Worm (Caenorhabditis elegans): ENCODE data around the gene srj-4.
"Not testable (repeated sequence)": the region's sequence is repeated elsewhere in the genome, so short reads cannot be mapped to it uniquely, and the experiment has no call there.

Gene srj-4

DNA sequence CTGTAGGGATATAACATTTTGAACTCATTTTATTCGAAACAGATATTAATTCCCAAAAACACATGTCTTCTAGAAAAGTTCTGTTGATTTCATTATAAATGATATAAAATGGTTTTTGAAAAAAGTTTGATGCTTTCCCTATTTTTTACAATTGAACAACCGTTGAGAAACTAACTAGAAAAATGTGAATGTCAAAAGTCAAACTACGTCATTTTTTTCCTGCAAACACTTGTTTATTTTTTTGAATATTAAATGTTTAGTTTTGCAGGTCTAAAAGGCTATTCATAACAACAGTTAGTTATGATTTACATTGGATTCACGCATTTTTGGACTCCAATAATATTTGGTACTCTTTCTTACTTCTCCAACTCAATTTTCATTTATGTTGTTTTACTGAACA is at the start of gene srj-4:
srj-4 (plus strand) TSS at position 301 of the 400 bp plus-strand sequence.
- no peak for TF ChIP-seq tab-1 (GFP tag; IDR thresholded peaks at IDR 0.05)
- TF ChIP-seq cog-1 (tag; optimal IDR thresholded peaks at IDR 0.05) = no peak
- no peak for TF ChIP-seq ref-1 (GFP tag; conservative IDR thresholded peaks at IDR 0.05)
- no peak for TF ChIP-seq flt-1 (GFP tag; IDR thresholded peaks at IDR 0.05)
- no peak for TF ChIP-seq med-1 (GFP tag; optimal IDR thresholded peaks at IDR 0.05; ENCODE audit: insufficient read depth)
- TF ChIP-seq T22C8.4 (GFP tag; IDR thresholded peaks at IDR 0.05) = no peak

DNA sequence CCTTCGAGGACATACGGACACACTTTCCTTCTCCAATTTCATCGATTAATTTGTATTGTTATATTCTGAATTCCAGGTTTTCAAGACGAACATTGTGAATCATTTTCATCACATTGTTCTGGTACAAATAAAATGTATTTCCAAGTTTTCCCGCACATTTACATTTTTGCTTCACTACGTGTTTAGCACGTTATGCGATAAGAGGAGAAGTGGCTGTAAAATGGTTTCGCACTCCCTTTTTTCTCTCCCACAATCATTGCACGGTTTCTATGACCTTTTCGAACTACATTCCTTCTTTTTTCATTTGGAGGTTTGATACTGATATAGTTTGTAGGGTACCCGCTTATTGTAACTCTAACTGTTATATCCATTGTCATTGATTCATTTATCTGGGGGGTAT is 49.3 kb upstream of the srj-4 start:
- TF ChIP-seq tab-1 (GFP tag; IDR thresholded peaks at IDR 0.05) (no peak), flt-1 (GFP tag; IDR thresholded peaks at IDR 0.05) (no peak), med-1 (GFP tag; optimal IDR thresholded peaks at IDR 0.05; ENCODE audit: insufficient read depth) (no peak), klf-2 (GFP tag; conservative IDR thresholded peaks at IDR 0.05) (no peak), ztf-23 (GFP tag; IDR thresholded peaks at IDR 0.05) (no peak), ztf-29 (GFP tag; IDR thresholded peaks at IDR 0.05) (no peak), T22C8.4 (GFP tag; IDR thresholded peaks at IDR 0.05) (no peak), cog-1 (tag; optimal IDR thresholded peaks at IDR 0.05) (no peak), ref-1 (GFP tag; conservative IDR thresholded peaks at IDR 0.05) (no peak)

DNA sequence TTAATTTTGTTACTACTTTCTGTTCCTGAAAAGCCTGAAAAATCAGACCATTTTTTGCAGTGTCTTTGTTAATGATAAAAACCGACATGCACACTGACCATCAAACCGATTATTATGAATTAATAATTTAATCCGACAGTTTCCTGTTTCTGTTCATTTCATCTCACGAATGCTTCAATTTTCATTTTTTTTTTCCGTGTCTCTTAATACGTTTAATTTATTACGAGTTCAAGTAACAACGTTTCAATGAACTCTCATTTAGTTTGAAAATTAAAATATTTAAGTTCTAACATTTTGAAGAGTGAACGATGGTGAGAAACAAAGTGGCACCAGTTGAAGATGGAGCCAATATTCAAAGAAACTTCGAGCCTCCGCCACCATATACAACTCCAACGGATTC is 48.3 kb upstream of the srj-4 start, which contains the start of gene spin-1:
spin-1 (plus strand) TSS at position 301 of the 400 bp plus-strand sequence.
- TF ChIP-seq cog-1 (tag; optimal IDR thresholded peaks at IDR 0.05) (no peak), flt-1 (GFP tag; IDR thresholded peaks at IDR 0.05) (no peak), med-1 (GFP tag; optimal IDR thresholded peaks at IDR 0.05; ENCODE audit: insufficient read depth) (no peak), ztf-23 (GFP tag; IDR thresholded peaks at IDR 0.05) (no peak)

DNA sequence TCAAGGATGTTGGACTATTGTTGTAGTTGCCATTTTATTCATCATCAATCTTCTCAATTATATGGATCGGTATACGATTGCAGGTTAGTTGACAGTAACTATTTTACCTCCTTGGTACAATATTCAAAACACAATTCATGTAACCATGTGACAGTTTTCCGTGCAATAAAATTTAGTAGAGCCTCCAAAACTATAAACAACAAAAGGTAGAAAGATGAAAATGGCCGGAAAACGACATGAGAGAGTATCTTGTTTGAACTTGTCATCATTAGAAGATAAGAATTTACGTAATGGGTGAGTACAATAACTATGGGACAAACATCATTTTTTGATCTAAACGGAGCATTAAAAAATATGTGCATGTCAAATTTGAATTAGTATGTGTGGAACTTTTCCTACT is 47.9 kb upstream of the srj-4 start:
- TF ChIP-seq T22C8.4 (GFP tag; IDR thresholded peaks at IDR 0.05) (no peak), tab-1 (GFP tag; IDR thresholded peaks at IDR 0.05) (no peak), cog-1 (tag; optimal IDR thresholded peaks at IDR 0.05) (no peak), ztf-29 (GFP tag; IDR thresholded peaks at IDR 0.05) (no peak), ztf-23 (GFP tag; IDR thresholded peaks at IDR 0.05) (no peak), med-1 (GFP tag; optimal IDR thresholded peaks at IDR 0.05; ENCODE audit: insufficient read depth) (no peak)

DNA sequence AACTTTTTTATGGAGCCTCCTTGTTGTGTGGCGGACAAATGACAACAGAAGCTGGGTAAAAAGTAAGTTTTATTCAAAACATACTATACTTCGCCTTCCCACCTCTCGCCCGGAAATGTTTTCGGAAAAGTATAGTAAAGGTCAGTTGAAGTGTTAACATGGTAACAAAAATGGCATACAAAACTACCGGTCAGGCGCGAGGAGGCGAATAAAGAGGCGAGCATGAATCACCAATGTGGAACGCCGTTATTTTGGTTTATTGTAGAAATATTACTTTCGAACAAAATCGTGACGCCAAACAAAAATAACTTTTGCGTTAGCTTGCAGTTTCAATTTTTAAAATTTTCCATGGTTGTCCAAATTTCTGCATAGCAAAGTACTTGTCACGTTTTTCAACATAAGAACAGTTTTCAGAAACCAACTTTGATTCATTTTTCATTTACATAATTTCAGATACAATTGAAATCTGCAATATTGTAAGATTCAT is 45.4 kb upstream of the srj-4 start, which contains the start of gene C13C4.8:
C13C4.8 (plus strand) TSS at position 437 of the 487 bp plus-strand sequence.
- TF ChIP-seq ztf-29 (GFP tag; IDR thresholded peaks at IDR 0.05) (no peak), ref-1 (GFP tag; conservative IDR thresholded peaks at IDR 0.05) (no peak), ztf-23 (GFP tag; IDR thresholded peaks at IDR 0.05) (no peak), med-1 (GFP tag; optimal IDR thresholded peaks at IDR 0.05; ENCODE audit: insufficient read depth) (no peak), T22C8.4 (GFP tag; IDR thresholded peaks at IDR 0.05) (no peak), klf-2 (GFP tag; conservative IDR thresholded peaks at IDR 0.05) (no peak)

DNA sequence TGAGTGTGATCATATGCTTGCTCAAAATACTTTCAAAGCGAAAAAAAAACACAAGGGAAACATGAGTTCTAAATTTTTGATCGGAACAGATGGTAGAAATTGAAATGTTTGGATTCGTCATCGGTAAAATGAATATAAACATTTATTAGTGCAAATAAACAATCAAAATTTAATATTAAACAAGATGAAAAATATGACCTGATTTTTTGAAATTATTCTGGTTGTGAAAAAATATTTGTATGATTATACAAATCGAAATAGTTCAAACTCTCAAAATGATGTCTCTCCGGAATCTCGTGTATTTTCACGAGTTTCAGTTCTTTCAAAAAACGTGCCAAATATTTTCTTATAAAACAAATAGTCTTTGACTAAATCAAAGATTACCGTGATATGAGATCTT is 42.6 kb upstream of the srj-4 start, which contains the start of gene C13C4.7:
C13C4.7 (minus strand) TSS at position 101 of the 400 bp plus-strand sequence.
- TF ChIP-seq ref-1 (GFP tag; conservative IDR thresholded peaks at IDR 0.05) (no peak), ztf-23 (GFP tag; IDR thresholded peaks at IDR 0.05) (no peak), flt-1 (GFP tag; IDR thresholded peaks at IDR 0.05) (no peak), ztf-29 (GFP tag; IDR thresholded peaks at IDR 0.05) (no peak), klf-2 (GFP tag; conservative IDR thresholded peaks at IDR 0.05) (no peak), med-1 (GFP tag; optimal IDR thresholded peaks at IDR 0.05; ENCODE audit: insufficient read depth) (no peak), T22C8.4 (GFP tag; IDR thresholded peaks at IDR 0.05) (no peak)

DNA sequence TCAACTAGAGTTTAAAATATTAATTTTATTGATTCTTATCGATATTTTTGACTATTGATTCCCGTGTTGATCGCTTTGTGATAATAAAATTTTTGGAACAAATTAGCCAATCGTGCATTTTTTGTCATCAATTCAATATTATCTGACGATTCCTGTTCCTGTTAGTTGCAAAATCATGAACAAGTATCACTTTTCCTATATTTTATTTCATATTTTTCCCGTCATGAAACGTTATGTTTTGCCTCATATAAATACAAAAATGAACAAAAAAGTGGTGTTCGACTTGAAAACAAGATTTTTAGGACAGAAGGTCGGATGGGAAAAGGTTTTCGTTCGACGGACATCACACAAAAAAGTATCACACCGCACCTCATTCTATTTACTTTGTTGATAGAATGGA is 41.7 kb upstream of the srj-4 start, which contains the start of gene C13C4.6:
C13C4.6 (plus strand) TSS at position 301 of the 400 bp plus-strand sequence.
- TF ChIP-seq ztf-29 (GFP tag; IDR thresholded peaks at IDR 0.05) = no peak
- no peak for TF ChIP-seq ztf-23 (GFP tag; IDR thresholded peaks at IDR 0.05)
- TF ChIP-seq tab-1 (GFP tag; IDR thresholded peaks at IDR 0.05) = no peak
- no peak for TF ChIP-seq klf-2 (GFP tag; conservative IDR thresholded peaks at IDR 0.05)
- no peak for TF ChIP-seq T22C8.4 (GFP tag; IDR thresholded peaks at IDR 0.05)
- TF ChIP-seq ref-1 (GFP tag; conservative IDR thresholded peaks at IDR 0.05) = no peak
- no peak for TF ChIP-seq cog-1 (tag; optimal IDR thresholded peaks at IDR 0.05)
- no peak for TF ChIP-seq med-1 (GFP tag; optimal IDR thresholded peaks at IDR 0.05; ENCODE audit: insufficient read depth)
- no peak for TF ChIP-seq flt-1 (GFP tag; IDR thresholded peaks at IDR 0.05)

DNA sequence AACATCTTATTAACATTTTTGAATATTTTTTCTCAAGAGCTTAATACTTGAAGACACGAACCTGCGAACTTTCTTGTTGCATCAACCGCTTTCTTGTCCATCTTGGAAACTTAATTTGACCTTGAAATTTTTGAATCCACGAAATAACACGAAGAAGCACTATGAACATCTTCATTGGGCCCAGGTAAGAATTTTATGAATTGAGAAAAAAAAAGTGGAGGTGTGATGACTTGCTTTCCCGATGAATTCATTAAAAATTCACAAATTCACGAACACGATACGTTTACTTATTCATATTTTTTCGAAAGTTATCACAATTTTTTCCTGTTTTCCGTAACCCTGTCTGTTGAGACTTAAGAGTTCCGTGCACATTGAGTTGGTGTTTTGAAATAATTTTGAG is 32.3 kb upstream of the srj-4 start, which contains the start of gene C27A7.6:
C27A7.6 (minus strand) TSS at position 101 of the 400 bp plus-strand sequence.
- TF ChIP-seq ref-1 (GFP tag; conservative IDR thresholded peaks at IDR 0.05); cog-1 (tag; optimal IDR thresholded peaks at IDR 0.05); med-1 (GFP tag; optimal IDR thresholded peaks at IDR 0.05; ENCODE audit: insufficient read depth): not testable (repeated sequence)

DNA sequence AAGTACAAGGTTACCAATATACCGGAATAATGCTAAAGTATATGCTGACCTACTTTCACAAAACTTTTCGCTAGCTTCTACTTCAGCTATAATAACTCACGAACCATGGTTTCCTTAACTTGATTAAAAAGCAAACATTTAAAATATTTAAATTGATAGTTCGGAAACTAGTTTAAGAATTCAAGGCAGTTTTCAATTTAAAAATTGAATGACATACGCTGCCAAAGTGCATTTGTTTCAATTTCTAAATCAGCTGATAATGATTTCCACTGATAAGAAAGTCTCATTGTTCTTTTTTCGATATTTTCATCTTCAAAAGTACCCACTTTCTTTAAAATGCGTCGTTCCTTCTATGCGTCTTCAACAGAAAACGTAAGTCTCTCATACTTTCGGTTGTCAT is 31.8 kb upstream of the srj-4 start, which contains the start of gene enpp-1:
enpp-1 (plus strand) TSS at position 301 of the 400 bp plus-strand sequence.
- TF ChIP-seq ztf-23 (GFP tag; IDR thresholded peaks at IDR 0.05); med-1 (GFP tag; optimal IDR thresholded peaks at IDR 0.05; ENCODE audit: insufficient read depth); flt-1 (GFP tag; IDR thresholded peaks at IDR 0.05): not testable (repeated sequence)

DNA sequence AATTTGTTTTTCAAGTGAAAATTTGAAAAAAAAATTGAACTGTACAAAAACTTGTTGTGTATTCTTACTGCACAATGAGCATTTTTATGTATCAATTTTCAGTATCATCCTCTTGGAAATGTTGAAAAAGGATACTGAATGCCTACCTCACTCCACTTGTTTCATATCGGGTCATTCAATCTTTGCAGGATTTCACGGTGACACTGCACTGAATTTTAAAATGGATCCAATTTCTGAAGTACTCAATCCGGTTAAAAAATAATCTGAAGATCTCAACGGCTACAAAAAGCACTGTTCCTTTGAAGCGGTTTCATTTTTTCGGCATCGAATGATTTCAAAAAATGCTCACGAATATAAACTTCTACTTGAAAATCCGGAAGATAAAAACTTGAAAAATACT is 25.1 kb upstream of the srj-4 start:
- TF ChIP-seq klf-2 (GFP tag; conservative IDR thresholded peaks at IDR 0.05) (no peak), T22C8.4 (GFP tag; IDR thresholded peaks at IDR 0.05) (no peak), med-1 (GFP tag; optimal IDR thresholded peaks at IDR 0.05; ENCODE audit: insufficient read depth) (no peak), cog-1 (tag; optimal IDR thresholded peaks at IDR 0.05) (no peak), ref-1 (GFP tag; conservative IDR thresholded peaks at IDR 0.05) (no peak), tab-1 (GFP tag; IDR thresholded peaks at IDR 0.05) (no peak), ztf-29 (GFP tag; IDR thresholded peaks at IDR 0.05) (no peak)

All from whole organism, midembryonic.